Worm (Caenorhabditis elegans) whole organism, early embryonic: Measurements from ENCODE around the gene srd-8.

Experiments used
- hnd-1 ChIP-seq: sonication (generic microtip); optimal IDR thresholded peaks from 2 replicates; lab custom pipeline; 2016; ENCODE audit warnings: missing genetic modification characterization, missing compliant biosample characterization
- scrt-1 ChIP-seq: fragments of 200-800 bp; sonication (Bioruptor generic); IDR thresholded peaks from 2 replicates; pipeline ENCODE4 v1.3.6; 2022; ENCODE audit warnings: missing genetic modification characterization, missing compliant biosample characterization

srd-8 gene

ce11 chrIV:5593804-5594214, 51.6 kb downstream of the srd-8 start:
- TF ChIP-seq hnd-1 (tag; lab: Kevin White, UChicago): no peak
- TF ChIP-seq scrt-1: 0 out of 2 replicates have a peak, but pooled peaks have one; percentile 11
